Fruit fly (Drosophila melanogaster): Measurements from ENCODE around the gene Fdx1.

Fdx1 gene

DNA sequence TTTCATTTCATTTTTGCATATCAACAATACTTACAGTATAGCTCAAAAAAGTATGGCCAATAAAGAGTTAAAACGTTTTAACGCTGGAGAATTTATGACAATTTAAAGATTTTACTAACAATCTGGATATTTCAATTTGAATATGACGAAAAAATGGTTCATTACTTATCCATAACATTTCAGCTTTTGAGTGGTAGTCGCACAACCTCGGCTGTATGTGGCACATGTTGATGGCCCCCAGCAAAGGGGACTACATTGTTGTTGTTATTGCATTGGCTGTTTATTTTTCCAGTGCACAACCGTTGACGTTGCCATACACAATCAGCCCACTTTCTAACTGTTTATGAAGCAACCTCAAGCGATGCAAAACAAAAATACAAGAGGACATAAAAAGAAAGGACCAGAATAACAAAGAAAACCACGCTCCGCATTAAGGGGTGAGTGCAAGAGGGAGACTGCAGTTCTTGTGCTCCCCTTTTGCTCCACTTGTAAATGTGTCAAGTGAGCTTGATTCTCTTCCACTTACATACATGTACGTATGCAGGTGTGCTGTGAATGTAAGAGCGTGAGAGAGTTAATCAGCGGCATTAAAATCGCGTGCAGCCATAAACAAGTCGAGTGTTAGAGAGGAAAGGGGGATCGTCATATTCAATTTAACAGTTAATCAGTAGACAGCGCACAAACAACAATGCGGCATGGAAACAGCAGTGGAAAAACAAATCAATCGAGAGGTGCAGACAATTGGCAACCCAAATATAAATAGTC, 49.2 kb upstream of the Fdx1 start (continued):
- TF ChIP-seq Dif (GFP tag; optimal IDR thresholded peaks at IDR 0.05; ENCODE audit: partially characterized antibody) (no peak), Myc (optimal IDR thresholded peaks at IDR 0.05) (no peak), CG9705 (GFP tag; optimal IDR thresholded peaks at IDR 0.05) (peak; percentile 62), GATAd (GFP tag; optimal IDR thresholded peaks at IDR 0.05) (peak; percentile 12), lola (GFP tag; optimal IDR thresholded peaks at IDR 0.05) (no peak)

- TF ChIP-seq h (GFP tag; optimal IDR thresholded peaks at IDR 0.05) (peak; percentile 37), Dfd (GFP tag; optimal IDR thresholded peaks at IDR 0.05) (no peak), fru (GFP tag; optimal IDR thresholded peaks at IDR 0.05) (no peak)
Measured at dm6 chr3L:9419328-9419727, 48.3 kb upstream of the Fdx1 start.

dm6 chr3L:9417288-9417687, 46.2 kb upstream of the Fdx1 start, which contains the start of gene CG3982:
TSS of gene CG3982 (minus strand) at chr3L:9417388.
- no peak for TF ChIP-seq lola (GFP tag; optimal IDR thresholded peaks at IDR 0.05)
- TF ChIP-seq CG9705 (GFP tag; optimal IDR thresholded peaks at IDR 0.05): no peak
- TF ChIP-seq psq (GFP tag; optimal IDR thresholded peaks at IDR 0.05): no peak
- TF ChIP-seq brk (GFP tag; optimal IDR thresholded peaks at IDR 0.05): no peak
- no peak for TF ChIP-seq Hr78 (GFP tag; optimal IDR thresholded peaks at IDR 0.05)
- TF ChIP-seq pan (optimal IDR thresholded peaks at IDR 0.05): no peak
- TF ChIP-seq Mio (GFP tag; optimal IDR thresholded peaks at IDR 0.05): no peak

dm6 chr3L:9410754-9411423, 39.9 kb upstream of the Fdx1 start, which contains the start of the genes CG4022 and Cpsf5:
TSS of gene CG4022 (minus strand) at chr3L:9410832.
TSS of gene Cpsf5 (plus strand) at chr3L:9411038.
- no peak for TF ChIP-seq dmrt93B (GFP tag; optimal IDR thresholded peaks at IDR 0.05)
- TF ChIP-seq woc (GFP tag; optimal IDR thresholded peaks at IDR 0.05): peak; percentile 66
- TF ChIP-seq brk (GFP tag; optimal IDR thresholded peaks at IDR 0.05): peak; percentile 86
- no peak for TF ChIP-seq lola (GFP tag; optimal IDR thresholded peaks at IDR 0.05)
- TF ChIP-seq foxo (GFP tag; optimal IDR thresholded peaks at IDR 0.05): peak in 1 of 2 experiments; percentile 86
- no peak for TF ChIP-seq Vsx2 (GFP tag; optimal IDR thresholded peaks at IDR 0.05; ENCODE audit: partially characterized antibody)
- TF ChIP-seq CrebA (GFP tag; optimal IDR thresholded peaks at IDR 0.05; ENCODE audit: borderline replicate concordance): no peak
- TF ChIP-seq Dif (GFP tag; optimal IDR thresholded peaks at IDR 0.05; ENCODE audit: partially characterized antibody): no peak
- no peak for TF ChIP-seq Mio (GFP tag; optimal IDR thresholded peaks at IDR 0.05)
- TF ChIP-seq Dfd (GFP tag; optimal IDR thresholded peaks at IDR 0.05): no peak
- TF ChIP-seq dl (GFP tag; optimal IDR thresholded peaks at IDR 0.05; ENCODE audit: insufficient read depth in 1 of 2, partially characterized antibody in 2 of 2): no peak
- peak; percentile 22 for TF ChIP-seq GATAd (GFP tag; optimal IDR thresholded peaks at IDR 0.05)
- peak; percentile 76 for TF ChIP-seq Sp1 (GFP tag; optimal IDR thresholded peaks at IDR 0.05)
- TF ChIP-seq sage (GFP tag; optimal IDR thresholded peaks at IDR 0.05): peak; percentile 56
- no peak for TF ChIP-seq CG32264 (GFP tag; optimal IDR thresholded peaks at IDR 0.05)
- peak; percentile 77 for TF ChIP-seq h (GFP tag; optimal IDR thresholded peaks at IDR 0.05)
- no peak for TF ChIP-seq Myc (optimal IDR thresholded peaks at IDR 0.05)
- TF ChIP-seq Jra (GFP tag; optimal IDR thresholded peaks at IDR 0.05): peak; percentile 77
- TF ChIP-seq ey (GFP tag; optimal IDR thresholded peaks at IDR 0.05): peak; percentile 81
- peak; percentile 77 for TF ChIP-seq Hnf4 (GFP tag; optimal IDR thresholded peaks at IDR 0.05)
- peak; percentile 61 for TF ChIP-seq fru (GFP tag; optimal IDR thresholded peaks at IDR 0.05)
- TF ChIP-seq pan (optimal IDR thresholded peaks at IDR 0.05): no peak
- TF ChIP-seq usp (GFP tag; optimal IDR thresholded peaks at IDR 0.05): no peak
- TF ChIP-seq dsf (GFP tag; optimal IDR thresholded peaks at IDR 0.05; ENCODE audit: borderline replicate concordance): peak; percentile 71
- peak; percentile 84 for TF ChIP-seq HLH106 (tag; optimal IDR thresholded peaks at IDR 0.05)
- TF ChIP-seq rgr (GFP tag; optimal IDR thresholded peaks at IDR 0.05): peak; percentile 88
- TF ChIP-seq OdsH (GFP tag; optimal IDR thresholded peaks at IDR 0.05): peak; percentile 77
- TF ChIP-seq CG9705 (GFP tag; optimal IDR thresholded peaks at IDR 0.05): peak; percentile 77
- TF ChIP-seq Abd-B (GFP tag; optimal IDR thresholded peaks at IDR 0.05): no peak
- TF ChIP-seq sv (GFP tag; optimal IDR thresholded peaks at IDR 0.05): peak; percentile 81
- no peak for TF ChIP-seq N (GFP tag; optimal IDR thresholded peaks at IDR 0.05)
- peak; percentile 58 for TF ChIP-seq psq (GFP tag; optimal IDR thresholded peaks at IDR 0.05)
- TF ChIP-seq tai (GFP tag; optimal IDR thresholded peaks at IDR 0.05): no peak
- TF ChIP-seq Hr83 (GFP tag; optimal IDR thresholded peaks at IDR 0.05; ENCODE audit: poor library complexity, severe bottlenecking): peak; percentile 22
- TF ChIP-seq br (GFP tag; optimal IDR thresholded peaks at IDR 0.05): peak; percentile 78
- TF ChIP-seq jim (GFP tag; optimal IDR thresholded peaks at IDR 0.05): no peak
- no peak for TF ChIP-seq Rel (GFP tag; optimal IDR thresholded peaks at IDR 0.05)
- peak; percentile 60 for TF ChIP-seq Rel (tag; optimal IDR thresholded peaks at IDR 0.05)
- TF ChIP-seq Hr78 (GFP tag; optimal IDR thresholded peaks at IDR 0.05): no peak
